Fruit fly (Drosophila melanogaster): ENCODE results near the gene Tektin-C.

DNA sequence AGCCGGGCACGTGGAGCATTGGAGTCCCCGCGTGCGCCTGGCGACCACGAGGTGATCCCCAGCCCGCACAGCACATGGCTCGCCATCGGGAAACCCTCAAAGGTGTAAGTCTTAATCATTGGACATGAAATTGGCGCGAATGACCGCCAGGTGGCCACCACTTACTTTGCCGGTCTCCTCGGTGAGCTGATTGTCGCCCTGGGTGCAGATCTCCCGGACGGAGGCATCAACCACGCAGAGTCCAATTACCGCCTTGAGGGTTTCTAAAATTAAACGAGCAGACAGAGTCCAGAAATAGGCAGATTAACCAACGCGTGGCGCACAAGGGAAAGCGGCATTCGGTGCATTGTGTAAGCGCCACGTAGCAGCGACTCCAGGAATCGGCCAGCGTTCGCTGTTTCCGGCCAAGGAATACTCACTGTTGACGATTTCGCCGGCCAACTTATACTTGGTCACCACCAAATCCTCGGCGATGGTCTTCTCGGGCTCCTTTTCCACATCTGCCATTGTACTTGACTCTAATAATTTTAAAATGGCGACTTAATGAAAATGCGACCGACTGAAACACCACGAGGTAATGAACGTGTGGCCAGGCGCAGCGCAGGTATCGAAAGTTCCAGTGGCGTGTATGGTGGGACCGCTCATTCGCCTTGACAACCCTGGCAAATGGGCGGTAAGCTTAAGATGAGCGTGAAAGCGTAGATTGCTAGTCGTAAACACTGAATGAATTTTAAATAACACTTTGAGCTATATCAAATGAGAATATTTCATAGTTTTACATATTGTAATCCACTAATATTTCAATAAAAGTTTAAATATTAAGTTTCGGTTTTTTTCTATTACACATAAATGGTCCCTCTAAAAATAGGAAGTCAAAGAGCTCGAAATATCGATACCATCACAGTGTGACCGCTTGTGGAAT lies 31.2 kb downstream of the Tektin-C start, which contains the start of gene CG10576:
- TF ChIP-seq D1 (tag; optimal IDR thresholded peaks at IDR 0.05), result no peak
- TF ChIP-seq CG4496 (GFP tag; IDR thresholded peaks at IDR 0.05), result no peak
- TF ChIP-seq fd96Ca (GFP tag; IDR thresholded peaks at IDR 0.05), result no peak
- no peak for TF ChIP-seq CG15710 (tag; optimal IDR thresholded peaks at IDR 0.05)
- TF ChIP-seq rn (GFP tag; IDR thresholded peaks at IDR 0.05), result no peak
- no peak for TF ChIP-seq Pif1B (GFP tag; optimal IDR thresholded peaks at IDR 0.05)
- TF ChIP-seq CG17806 (tag; optimal IDR thresholded peaks at IDR 0.05), result no peak
- no peak for TF ChIP-seq CG10348 (GFP tag; IDR thresholded peaks at IDR 0.05)
- no peak for TF ChIP-seq gl (tag; optimal IDR thresholded peaks at IDR 0.05)
- no peak for TF ChIP-seq Pif1A (GFP tag; optimal IDR thresholded peaks at IDR 0.05)
- no peak for TF ChIP-seq CG8301 (tag; optimal IDR thresholded peaks at IDR 0.05)
- TF ChIP-seq CG8159 (tag; optimal IDR thresholded peaks at IDR 0.05), result no peak
- no peak for TF ChIP-seq CG34367 (tag; optimal IDR thresholded peaks at IDR 0.05)
- no peak for TF ChIP-seq EcR (GFP tag; optimal IDR thresholded peaks at IDR 0.05)
